Fruit fly (Drosophila melanogaster) whole organism, embryonic: ENCODE results near the gene sloth1.

Source experiments
- CG10543 ChIP-seq: fragments of 200-800 bp; sonication (Bioruptor generic); optimal IDR thresholded peaks from 3 replicates; lab custom pipeline; 2017; ENCODE audit warnings: missing biosample characterization, mild to moderate bottlenecking, missing genetic modification characterization, moderate library complexity
- CG13624 ChIP-seq: fragments of 200-800 bp; sonication (Bioruptor generic); optimal IDR thresholded peaks from 2 replicates; lab custom pipeline; 2016; ENCODE audit warnings: missing biosample characterization, missing genetic modification characterization
- CG14710 ChIP-seq: fragments of 200-800 bp; sonication (Bioruptor generic); optimal IDR thresholded peaks from 3 replicates; lab custom pipeline; 2019; ENCODE audit warnings: missing biosample characterization, mild to moderate bottlenecking, missing genetic modification characterization, moderate library complexity
- CG15011 ChIP-seq: fragments of 200-800 bp; sonication (Bioruptor generic); optimal IDR thresholded peaks from 3 replicates; lab custom pipeline; 2018; ENCODE audit warnings: missing biosample characterization, mild to moderate bottlenecking, missing genetic modification characterization
- CG16813 ChIP-seq: fragments of 200-800 bp; sonication (Bioruptor generic); IDR thresholded peaks from 3 replicates; pipeline ENCODE4 v1.3.6; 2022; ENCODE audit warnings: missing biosample characterization, missing genetic modification characterization; ENCODE audit not compliant: partially characterized antibody
- CG18011 ChIP-seq: fragments of 200-800 bp; sonication (Bioruptor generic); optimal IDR thresholded peaks from 2 replicates; lab custom pipeline; 2017; ENCODE audit warnings: missing biosample characterization, missing genetic modification characterization, mild to moderate bottlenecking, moderate library complexity, missing genotype
- CG33213 ChIP-seq: fragments of 200-800 bp; sonication (Bioruptor generic); optimal IDR thresholded peaks from 3 replicates; lab custom pipeline; 2016; ENCODE audit warnings: missing biosample characterization, missing genetic modification characterization
- CG34224 ChIP-seq: fragments of 200-800 bp; sonication (Bioruptor generic); IDR thresholded peaks from 3 replicates; pipeline ENCODE4 v1.3.6; 2022; ENCODE audit warnings: missing biosample characterization, missing genetic modification characterization; ENCODE audit not compliant: partially characterized antibody
- CG4617 ChIP-seq: fragments of 200-800 bp; sonication (Bioruptor generic); optimal IDR thresholded peaks from 3 replicates; lab custom pipeline; 2016; ENCODE audit warnings: missing biosample characterization, missing genetic modification characterization, borderline replicate concordance
- CG6854 ChIP-seq: fragments of 200-800 bp; sonication (Bioruptor generic); optimal IDR thresholded peaks from 3 replicates; lab custom pipeline; 2017; ENCODE audit warnings: missing biosample characterization, mild to moderate bottlenecking, missing genetic modification characterization
- CG7786 ChIP-seq: fragments of 200-800 bp; sonication (Bioruptor generic); optimal IDR thresholded peaks from 2 replicates; lab custom pipeline; 2016; ENCODE audit warnings: missing biosample characterization, missing genetic modification characterization
- CG8089 ChIP-seq: fragments of 200-800 bp; sonication (Bioruptor generic); optimal IDR thresholded peaks from 3 replicates; lab custom pipeline; 2016; ENCODE audit warnings: missing biosample characterization, missing genetic modification characterization
- CG9932 ChIP-seq: fragments of 200-800 bp; sonication (Bioruptor generic); IDR thresholded peaks from 2 replicates; pipeline ENCODE4 v1.3.6; 2022; ENCODE audit warnings: missing biosample characterization, missing genetic modification characterization
- Dfd ChIP-seq, 2 experiments: fragments of >200 bp; optimal IDR thresholded peaks; 2 replicates each; lab custom pipeline; 2017; ENCODE audit warnings: missing biosample characterization in 2 of 2, missing genetic modification characterization in 2 of 2
- E2f2 ChIP-seq: fragments of 200-800 bp; sonication (Bioruptor generic); IDR thresholded peaks from 2 replicates; pipeline ENCODE4 v1.3.6; 2022; ENCODE audit warnings: missing biosample characterization, missing genetic modification characterization
- GATAe ChIP-seq: fragments of 200-800 bp; sonication (Bioruptor generic); conservative IDR thresholded peaks from 2 replicates; pipeline ENCODE4 v1.3.6; 2022; ENCODE audit warnings: missing biosample characterization, missing genetic modification characterization
- HLHmδ ChIP-seq: fragments of 200-800 bp; sonication (Bioruptor generic); optimal IDR thresholded peaks from 2 replicates; lab custom pipeline; 2018; ENCODE audit warnings: missing biosample characterization, mild to moderate bottlenecking, missing genetic modification characterization, moderate library complexity
- Hr51 ChIP-seq, 2 experiments: fragments of 200-800 bp; sonication (Bioruptor generic); optimal IDR thresholded peaks; 2 replicates in 1 of 2; 3 replicates in 1 of 2; lab custom pipeline; 2016 to 2018; ENCODE audit warnings: missing biosample characterization in 2 of 2, missing genetic modification characterization in 2 of 2, mild to moderate bottlenecking in 1 of 2, moderate library complexity in 1 of 2
- MTF-1 ChIP-seq: fragments of 200-800 bp; sonication (Bioruptor generic); optimal IDR thresholded peaks from 2 replicates; lab custom pipeline; 2018; ENCODE audit warnings: missing biosample characterization, mild to moderate bottlenecking, missing genetic modification characterization, borderline replicate concordance
- Mrtf ChIP-seq: fragments of 200-800 bp; sonication (Bioruptor generic); IDR thresholded peaks from 3 replicates; pipeline ENCODE4 v1.3.6; 2022; ENCODE audit warnings: missing biosample characterization, missing genetic modification characterization
- Myb ChIP-seq: fragments of 200-800 bp; sonication (Bioruptor generic); optimal IDR thresholded peaks from 2 replicates; lab custom pipeline; 2016; ENCODE audit warnings: missing biosample characterization, missing genetic modification characterization
- NFAT ChIP-seq: fragments of 200-800 bp; sonication (Bioruptor generic); IDR thresholded peaks from 2 replicates; pipeline ENCODE4 v1.3.6; 2022; ENCODE audit warnings: missing biosample characterization, missing genetic modification characterization
- Neu2 ChIP-seq: fragments of 200-800 bp; sonication (Bioruptor generic); optimal IDR thresholded peaks from 3 replicates; lab custom pipeline; 2016; ENCODE audit warnings: missing biosample characterization, missing genetic modification characterization, borderline replicate concordance
- Nf-YC ChIP-seq: fragments of 200-800 bp; optimal IDR thresholded peaks from 3 replicates; lab custom pipeline; 2019; ENCODE audit warnings: missing biosample characterization, mild to moderate bottlenecking, missing genetic modification characterization, moderate library complexity
- Pdp1 ChIP-seq, 2 experiments: fragments of 200-800 bp; sonication (Bioruptor generic); optimal IDR thresholded peaks; 3 replicates each; lab custom pipeline; 2016; ENCODE audit warnings: missing biosample characterization in 2 of 2, missing genetic modification characterization in 2 of 2, mild to moderate bottlenecking in 1 of 2, moderate library complexity in 1 of 2
- Side ChIP-seq: fragments of 200-800 bp; sonication (Bioruptor generic); optimal IDR thresholded peaks from 2 replicates; lab custom pipeline; 2016; ENCODE audit warnings: missing biosample characterization, missing genetic modification characterization
- Spps ChIP-seq: fragments of 200-800 bp; sonication (Bioruptor generic); optimal IDR thresholded peaks from 2 replicates; lab custom pipeline; 2018; ENCODE audit warnings: missing biosample characterization, mild to moderate bottlenecking, missing genetic modification characterization
- ab ChIP-seq: fragments of 200-800 bp; sonication (Bioruptor generic); optimal IDR thresholded peaks from 2 replicates; lab custom pipeline; 2016; ENCODE audit warnings: missing biosample characterization, missing genetic modification characterization
- abd-A ChIP-seq: fragments of 200-800 bp; sonication (Bioruptor generic); optimal IDR thresholded peaks from 3 replicates; lab custom pipeline; 2019; ENCODE audit warnings: missing biosample characterization, mild to moderate bottlenecking, missing genetic modification characterization, moderate library complexity
- aop ChIP-seq: fragments of 200-800 bp; sonication (Bioruptor generic); IDR thresholded peaks from 2 replicates; pipeline ENCODE4 v1.3.6; 2022; ENCODE audit warnings: missing biosample characterization, missing genetic modification characterization
- chif ChIP-seq, 2 experiments: fragments of 200-800 bp; sonication (Bioruptor generic); optimal IDR thresholded peaks; 3 replicates each; lab custom pipeline; 2016; ENCODE audit warnings: missing biosample characterization in 2 of 2, missing genetic modification characterization in 2 of 2
- da ChIP-seq: fragments of 200-800 bp; sonication (Bioruptor generic); optimal IDR thresholded peaks from 2 replicates; lab custom pipeline; 2016; ENCODE audit warnings: missing biosample characterization, missing genetic modification characterization
- fru ChIP-seq: fragments of >200 bp; optimal IDR thresholded peaks from 2 replicates; lab custom pipeline; 2017
- ham ChIP-seq: fragments of 200-800 bp; sonication (Bioruptor generic); IDR thresholded peaks from 2 replicates; pipeline ENCODE4 v1.3.6; 2022; ENCODE audit warnings: missing biosample characterization, missing genetic modification characterization
- insv ChIP-seq, 2 experiments: fragments of 200-800 bp; sonication (Bioruptor generic); optimal IDR thresholded peaks; 3 replicates each; lab custom pipeline; 2016 to 2018; ENCODE audit warnings: missing biosample characterization in 2 of 2, missing genetic modification characterization in 2 of 2
- jigr1 ChIP-seq: fragments of 200-800 bp; sonication (Bioruptor generic); IDR thresholded peaks from 3 replicates; pipeline ENCODE4 v1.3.6; 2022; ENCODE audit warnings: missing biosample characterization, missing genetic modification characterization
- knrl ChIP-seq: fragments of 200-800 bp; sonication (Bioruptor generic); IDR thresholded peaks from 3 replicates; pipeline ENCODE4 v1.3.6; 2022; ENCODE audit warnings: missing biosample characterization, missing genetic modification characterization; ENCODE audit not compliant: partially characterized antibody
- lab ChIP-seq: fragments of 200-800 bp; sonication (Bioruptor generic); optimal IDR thresholded peaks from 3 replicates; lab custom pipeline; 2017; ENCODE audit warnings: missing biosample characterization, missing genetic modification characterization, mild to moderate bottlenecking, moderate library complexity, missing genetic modification reagents
- onecut ChIP-seq: fragments of 200-800 bp; sonication (Bioruptor generic); IDR thresholded peaks from 2 replicates; pipeline ENCODE4 v1.3.6; 2022; ENCODE audit warnings: missing biosample characterization, missing genetic modification characterization
- sc ChIP-seq, 3 experiments: fragments of >200 bp in 2 of 3; fragments of 200-800 bp in 1 of 3; sonication (Bioruptor generic) in 1 of 3; optimal IDR thresholded peaks; 2 replicates in 2 of 3; 3 replicates in 1 of 3; lab custom pipeline; 2017; ENCODE audit warnings: mild to moderate bottlenecking in 1 of 3, missing biosample characterization in 1 of 3, missing genetic modification characterization in 1 of 3, missing genetic modification reagents in 1 of 3
- schlank ChIP-seq: fragments of 200-800 bp; sonication (Bioruptor generic); optimal IDR thresholded peaks from 2 replicates; lab custom pipeline; 2018; ENCODE audit warnings: missing biosample characterization, mild to moderate bottlenecking, missing genetic modification characterization
- seq ChIP-seq: fragments of 200-800 bp; sonication (Bioruptor generic); IDR thresholded peaks from 2 replicates; pipeline ENCODE4 v1.3.6; 2022; ENCODE audit warnings: missing biosample characterization, missing genetic modification characterization
- slp2 ChIP-seq: fragments of 200-800 bp; sonication (Bioruptor generic); optimal IDR thresholded peaks from 2 replicates; lab custom pipeline; 2016; ENCODE audit warnings: missing biosample characterization, missing genetic modification characterization
- so ChIP-seq: fragments of 200-800 bp; sonication (Bioruptor generic); IDR thresholded peaks from 3 replicates; pipeline ENCODE4 v1.3.6; 2022; ENCODE audit warnings: missing biosample characterization, missing genetic modification characterization
- ttk ChIP-seq: fragments of 200-800 bp; sonication (Bioruptor generic); IDR thresholded peaks from 2 replicates; pipeline ENCODE4 v2.1.2; 2022; ENCODE audit warnings: missing biosample characterization, missing genetic modification characterization
- zen2 ChIP-seq: fragments of 200-800 bp; sonication (Bioruptor generic); IDR thresholded peaks from 3 replicates; pipeline ENCODE4 v1.3.6; 2022; ENCODE audit warnings: missing biosample characterization, missing genetic modification characterization; ENCODE audit not compliant: partially characterized antibody
- zfh2 ChIP-seq: fragments of 200-800 bp; sonication (Bioruptor generic); optimal IDR thresholded peaks from 2 replicates; lab custom pipeline; 2016; ENCODE audit warnings: missing biosample characterization, missing genetic modification characterization

Gene sloth1

dm6 chrX:7013320-7014214 is 2.4 kb downstream of the sloth1 start, which contains the start of the genes CG3032 and CG4593 (continued):
- TF ChIP-seq onecut (GFP tag; lab: Robert Waterston, UW) = peak; percentile 19; the same call in 1 of the 2 replicates
- TF ChIP-seq Pdp1 (GFP tag; optimal IDR thresholded peaks at IDR 0.05; lab: Kevin White, UChicago) = peak; percentile 75 to 80
- TF ChIP-seq knrl (GFP tag; lab: Robert Waterston, UW) = peak; percentile 28; the same call in 1 of the 3 replicates
- no peak for TF ChIP-seq fru (lab: Kevin White, UChicago)
- TF ChIP-seq HLHmδ (GFP tag; lab: Kevin White, UChicago) = no peak
- peak; percentile 17 for TF ChIP-seq Spps (tag; lab: Kevin White, UChicago)
- no peak for TF ChIP-seq zen2 (GFP tag; lab: Robert Waterston, UW)
- TF ChIP-seq Mrtf (GFP tag; lab: Robert Waterston, UW) = peak; percentile 90
- TF ChIP-seq CG7786 (GFP tag; lab: Kevin White, UChicago) = peak; percentile 72
- peak; percentile 64 for TF ChIP-seq CG33213 (GFP tag; lab: Kevin White, UChicago)
- TF ChIP-seq CG8089 (GFP tag; lab: Kevin White, UChicago) = peak; percentile 14
- peak; percentile 35 for TF ChIP-seq CG6854 (GFP tag; lab: Kevin White, UChicago)
- no peak for TF ChIP-seq sc (optimal IDR thresholded peaks at IDR 0.05; lab: Kevin White, UChicago)
- no peak for TF ChIP-seq sc (GFP tag; optimal IDR thresholded peaks at IDR 0.05; lab: Kevin White, UChicago)
- peak; percentile 67 for TF ChIP-seq CG13624 (GFP tag; lab: Kevin White, UChicago)
- TF ChIP-seq Myb (GFP tag; lab: Kevin White, UChicago) = peak; percentile 45
- TF ChIP-seq ham = no peak; the same call in 1 of the 2 replicates
- no peak for TF ChIP-seq da (GFP tag; lab: Kevin White, UChicago)
- peak; percentile 66 for TF ChIP-seq E2f2
- TF ChIP-seq CG18011 (GFP tag; lab: Kevin White, UChicago) = peak; percentile 79
- TF ChIP-seq Hr51 (GFP tag; optimal IDR thresholded peaks at IDR 0.05; lab: Kevin White, UChicago) = peak; percentile 59 to 80
- peak; percentile 80 for TF ChIP-seq ttk (GFP tag; lab: Robert Waterston, UW)
- peak; percentile 54 for TF ChIP-seq CG10543 (GFP tag; lab: Kevin White, UChicago)
- TF ChIP-seq insv (GFP tag; optimal IDR thresholded peaks at IDR 0.05; lab: Kevin White, UChicago) = peak; percentile 87 to 98
- no peak for TF ChIP-seq Neu2
- peak; percentile 48 for TF ChIP-seq Nf-YC (tag; lab: Kevin White, UChicago)
- peak; percentile 83 for TF ChIP-seq zfh2 (GFP tag; lab: Kevin White, UChicago)
- peak; percentile 94 for TF ChIP-seq NFAT (GFP tag; lab: Robert Waterston, UW)
- TF ChIP-seq lab (GFP tag; lab: Kevin White, UChicago) = peak; percentile 89
- peak; percentile 82 for TF ChIP-seq so (GFP tag; lab: Robert Waterston, UW)
- peak; percentile 61 for TF ChIP-seq CG15011 (GFP tag; lab: Kevin White, UChicago)
- no peak for TF ChIP-seq abd-A (tag; lab: Kevin White, UChicago)
- TF ChIP-seq GATAe = peak; percentile 73
- TF ChIP-seq jigr1 = peak; percentile 65; the same call in 2 of the 3 replicates
- no peak for TF ChIP-seq CG34224 (GFP tag; lab: Robert Waterston, UW)
- TF ChIP-seq Side (GFP tag; lab: Kevin White, UChicago) = peak; percentile 62
- TF ChIP-seq slp2 (GFP tag; lab: Kevin White, UChicago) = peak; percentile 47
- peak; percentile 68 for TF ChIP-seq CG14710
- peak; percentile 49 for TF ChIP-seq schlank (tag; lab: Kevin White, UChicago)
- TF ChIP-seq CG16813 = no peak
- TF ChIP-seq ab (GFP tag; lab: Kevin White, UChicago) = peak; percentile 42
- TF ChIP-seq CG4617 (GFP tag; lab: Kevin White, UChicago) = peak; percentile 86
- no peak for TF ChIP-seq Dfd (GFP tag; optimal IDR thresholded peaks at IDR 0.05; lab: Kevin White, UChicago)
- peak; percentile 48 to 71 for TF ChIP-seq chif (GFP tag; optimal IDR thresholded peaks at IDR 0.05; lab: Kevin White, UChicago)
- peak; percentile 93 for TF ChIP-seq CG9932 (GFP tag; lab: Robert Waterston, UW)
- TF ChIP-seq MTF-1 (GFP tag; lab: Kevin White, UChicago) = no peak
- peak; percentile 83 for TF ChIP-seq seq (GFP tag; lab: Robert Waterston, UW)
- no peak for TF ChIP-seq aop (GFP tag; lab: Robert Waterston, UW)
